Fruit fly (Drosophila melanogaster) whole organism, embryonic: Measurements from ENCODE around the gene CG18081.
A peak's percentile ranks its signal among the peaks of the same experiment; 100 is the strongest.

Experiments used
- BtbVII ChIP-seq: fragments of 200-800 bp; sonication (Bioruptor generic); optimal IDR thresholded peaks from 3 replicates; lab custom pipeline; 2017; ENCODE audit warnings: missing biosample characterization, mild to moderate bottlenecking, missing genetic modification characterization
- CG10147 ChIP-seq: fragments of 200-800 bp; sonication (Bioruptor generic); optimal IDR thresholded peaks from 2 replicates; lab custom pipeline; 2019; ENCODE audit warnings: missing biosample characterization, mild to moderate bottlenecking, missing genetic modification characterization, moderate library complexity
- CG10431 ChIP-seq: fragments of 200-800 bp; sonication (Bioruptor generic); optimal IDR thresholded peaks from 3 replicates; lab custom pipeline; 2018; ENCODE audit warnings: missing biosample characterization, mild to moderate bottlenecking, missing genetic modification characterization
- CG10543 ChIP-seq: fragments of 200-800 bp; sonication (Bioruptor generic); optimal IDR thresholded peaks from 3 replicates; lab custom pipeline; 2017; ENCODE audit warnings: missing biosample characterization, mild to moderate bottlenecking, missing genetic modification characterization, moderate library complexity
- CG11456 ChIP-seq: fragments of 200-800 bp; sonication (Bioruptor generic); IDR thresholded peaks from 3 replicates; pipeline ENCODE4 v1.3.6; 2022; ENCODE audit warnings: missing biosample characterization, missing genetic modification characterization
- CG11723 ChIP-seq: fragments of 200-800 bp; sonication (Bioruptor generic); optimal IDR thresholded peaks from 2 replicates; lab custom pipeline; 2017; ENCODE audit warnings: missing biosample characterization, mild to moderate bottlenecking, missing genetic modification characterization
- CG12071 ChIP-seq: fragments of 200-800 bp; sonication (Bioruptor generic); optimal IDR thresholded peaks from 3 replicates; lab custom pipeline; 2018; ENCODE audit warnings: missing biosample characterization, mild to moderate bottlenecking, missing genetic modification characterization
- CG12769 ChIP-seq: fragments of 200-800 bp; sonication (Bioruptor generic); optimal IDR thresholded peaks from 2 replicates; lab custom pipeline; 2019; ENCODE audit warnings: missing biosample characterization, mild to moderate bottlenecking, missing genetic modification characterization, moderate library complexity
- CG13424 ChIP-seq: fragments of 200-800 bp; sonication (Bioruptor generic); optimal IDR thresholded peaks from 2 replicates; lab custom pipeline; 2019; ENCODE audit warnings: missing biosample characterization, mild to moderate bottlenecking, missing genetic modification characterization, moderate library complexity
- CG13624 ChIP-seq: fragments of 200-800 bp; sonication (Bioruptor generic); optimal IDR thresholded peaks from 2 replicates; lab custom pipeline; 2016; ENCODE audit warnings: missing biosample characterization, missing genetic modification characterization
- CG17328 ChIP-seq: fragments of 200-800 bp; sonication (Bioruptor generic); IDR thresholded peaks from 2 replicates; pipeline ENCODE4 v1.3.6; 2022; ENCODE audit warnings: missing biosample characterization, missing genetic modification characterization
- CG17385 ChIP-seq: fragments of 200-800 bp; sonication (Bioruptor generic); optimal IDR thresholded peaks from 3 replicates; lab custom pipeline; 2018; ENCODE audit warnings: missing biosample characterization, mild to moderate bottlenecking, missing genetic modification characterization
- CG17912 ChIP-seq: fragments of 200-800 bp; sonication (Bioruptor generic); optimal IDR thresholded peaks from 2 replicates; lab custom pipeline; 2018; ENCODE audit warnings: missing biosample characterization, mild to moderate bottlenecking, missing genetic modification characterization
- CG1792 ChIP-seq: fragments of 200-800 bp; sonication (Bioruptor generic); optimal IDR thresholded peaks from 2 replicates; lab custom pipeline; 2016; ENCODE audit warnings: missing biosample characterization, missing genetic modification characterization
- CG30431 ChIP-seq: fragments of 200-800 bp; sonication (Bioruptor generic); optimal IDR thresholded peaks from 2 replicates; lab custom pipeline; 2017; ENCODE audit warnings: missing biosample characterization, missing genetic modification characterization
- CG33557 ChIP-seq: fragments of 200-800 bp; sonication (Bioruptor generic); optimal IDR thresholded peaks from 2 replicates; lab custom pipeline; 2019; ENCODE audit warnings: missing biosample characterization, mild to moderate bottlenecking, missing genetic modification characterization, moderate library complexity
- CG3407 ChIP-seq: fragments of 200-800 bp; sonication (Bioruptor generic); optimal IDR thresholded peaks from 2 replicates; lab custom pipeline; 2018; ENCODE audit warnings: missing biosample characterization, mild to moderate bottlenecking, missing genetic modification characterization
- CG42726 ChIP-seq: fragments of 200-800 bp; sonication (Bioruptor generic); IDR thresholded peaks from 2 replicates; pipeline ENCODE4 v1.3.6; 2022; ENCODE audit warnings: missing biosample characterization, missing genetic modification characterization; ENCODE audit not compliant: partially characterized antibody
- CG6272 ChIP-seq: fragments of 200-800 bp; sonication (Bioruptor generic); IDR thresholded peaks from 2 replicates; pipeline ENCODE4 v1.3.6; 2022; ENCODE audit warnings: missing biosample characterization, missing genetic modification characterization
- CG6765 ChIP-seq: fragments of 200-800 bp; sonication (Bioruptor generic); optimal IDR thresholded peaks from 3 replicates; lab custom pipeline; 2017; ENCODE audit warnings: missing biosample characterization, mild to moderate bottlenecking, missing genetic modification characterization
- CG6813 ChIP-seq: fragments of 200-800 bp; sonication (Bioruptor generic); optimal IDR thresholded peaks from 2 replicates; lab custom pipeline; 2017; ENCODE audit warnings: missing biosample characterization, missing genetic modification characterization, mild to moderate bottlenecking, moderate library complexity, missing genetic modification reagents
- CG7357 ChIP-seq: fragments of 200-800 bp; sonication (Bioruptor generic); IDR thresholded peaks from 3 replicates; pipeline ENCODE4 v1.3.6; 2022; ENCODE audit warnings: missing biosample characterization, missing genetic modification characterization
- CG7372 ChIP-seq: fragments of 200-800 bp; sonication (Bioruptor generic); IDR thresholded peaks from 2 replicates; pipeline ENCODE4 v1.3.6; 2022; ENCODE audit warnings: missing biosample characterization, missing genetic modification characterization
- CG7987 ChIP-seq: fragments of 200-800 bp; sonication (Bioruptor generic); optimal IDR thresholded peaks from 2 replicates; lab custom pipeline; 2018; ENCODE audit warnings: missing biosample characterization, mild to moderate bottlenecking, missing genetic modification characterization, moderate library complexity
- CG8290 ChIP-seq, 3 experiments: fragments of 200-800 bp; sonication (Bioruptor generic); optimal IDR thresholded peaks; 2 replicates each; lab custom pipeline; 2016 to 2019; ENCODE audit warnings: missing biosample characterization in 3 of 3, missing genetic modification characterization in 3 of 3, mild to moderate bottlenecking in 2 of 3, moderate library complexity in 1 of 3
- CG9437 ChIP-seq: fragments of 200-800 bp; sonication (Bioruptor generic); optimal IDR thresholded peaks from 2 replicates; lab custom pipeline; 2018; ENCODE audit warnings: missing biosample characterization, mild to moderate bottlenecking, missing genetic modification characterization
- CTCF ChIP-seq: fragments of 200-800 bp; sonication (Bioruptor generic); optimal IDR thresholded peaks from 2 replicates; lab custom pipeline; 2017; ENCODE audit warnings: missing biosample characterization, mild to moderate bottlenecking, missing genetic modification characterization, moderate library complexity
- E2f2 ChIP-seq: fragments of 200-800 bp; sonication (Bioruptor generic); IDR thresholded peaks from 2 replicates; pipeline ENCODE4 v1.3.6; 2022; ENCODE audit warnings: missing biosample characterization, missing genetic modification characterization
- Elba2 ChIP-seq: fragments of 200-800 bp; sonication (Bioruptor generic); optimal IDR thresholded peaks from 3 replicates; lab custom pipeline; 2016; ENCODE audit warnings: missing biosample characterization, missing genetic modification characterization
- HHEX ChIP-seq: fragments of 200-800 bp; sonication (Bioruptor generic); optimal IDR thresholded peaks from 3 replicates; lab custom pipeline; 2017; ENCODE audit warnings: missing biosample characterization, mild to moderate bottlenecking, missing genetic modification characterization, missing genetic modification reagents
- Hsf ChIP-seq: fragments of 200-800 bp; sonication (Bioruptor generic); optimal IDR thresholded peaks from 3 replicates; lab custom pipeline; 2016; ENCODE audit warnings: missing biosample characterization, missing genetic modification characterization
- Lim3 ChIP-seq: fragments of 200-800 bp; sonication (Bioruptor generic); IDR thresholded peaks from 2 replicates; pipeline ENCODE4 v1.3.6; 2022; ENCODE audit warnings: missing biosample characterization, missing genetic modification characterization
- Meics ChIP-seq: fragments of 200-800 bp; sonication (Bioruptor generic); optimal IDR thresholded peaks from 2 replicates; lab custom pipeline; 2017; ENCODE audit warnings: missing biosample characterization, mild to moderate bottlenecking, missing genetic modification characterization
- Myb ChIP-seq: fragments of 200-800 bp; sonication (Bioruptor generic); optimal IDR thresholded peaks from 2 replicates; lab custom pipeline; 2016; ENCODE audit warnings: missing biosample characterization, missing genetic modification characterization
- Sox100B ChIP-seq: fragments of 200-800 bp; sonication (Bioruptor generic); optimal IDR thresholded peaks from 3 replicates; lab custom pipeline; 2018; ENCODE audit warnings: missing biosample characterization, mild to moderate bottlenecking, missing genetic modification characterization
- ase ChIP-seq: fragments of 200-800 bp; sonication (Bioruptor generic); IDR thresholded peaks from 3 replicates; pipeline ENCODE4 v1.3.6; 2022; ENCODE audit warnings: missing biosample characterization, missing genetic modification characterization
- bbx ChIP-seq: fragments of 200-800 bp; sonication (Bioruptor generic); IDR thresholded peaks from 2 replicates; pipeline ENCODE4 v1.3.6; 2022; ENCODE audit warnings: missing biosample characterization, missing genetic modification characterization; ENCODE audit not compliant: partially characterized antibody
- bigmax ChIP-seq: fragments of 200-800 bp; sonication (Bioruptor generic); optimal IDR thresholded peaks from 2 replicates; lab custom pipeline; 2018; ENCODE audit warnings: missing biosample characterization, mild to moderate bottlenecking, missing genetic modification characterization
- br ChIP-seq: fragments of >200 bp; optimal IDR thresholded peaks from 2 replicates; lab custom pipeline; 2017
- chif ChIP-seq, 2 experiments: fragments of 200-800 bp; sonication (Bioruptor generic); optimal IDR thresholded peaks; 3 replicates each; lab custom pipeline; 2016; ENCODE audit warnings: missing biosample characterization in 2 of 2, missing genetic modification characterization in 2 of 2
- ci ChIP-seq: fragments of 200-800 bp; sonication (Bioruptor generic); IDR thresholded peaks from 3 replicates; pipeline ENCODE4 v1.3.6; 2022; ENCODE audit warnings: missing biosample characterization, missing genetic modification characterization
- eyg ChIP-seq: fragments of 200-800 bp; sonication (Bioruptor generic); optimal IDR thresholded peaks from 3 replicates; lab custom pipeline; 2016; ENCODE audit warnings: missing biosample characterization, missing genetic modification characterization
- fd3F ChIP-seq: fragments of 200-800 bp; sonication (Bioruptor generic); optimal IDR thresholded peaks from 2 replicates; lab custom pipeline; 2018; ENCODE audit warnings: missing biosample characterization, mild to moderate bottlenecking, missing genetic modification characterization, moderate library complexity
- fru ChIP-seq: fragments of >200 bp; optimal IDR thresholded peaks from 2 replicates; lab custom pipeline; 2017
- gt ChIP-seq: fragments of 200-800 bp; sonication (Bioruptor generic); IDR thresholded peaks from 2 replicates; pipeline ENCODE4 v1.3.6; 2022; ENCODE audit warnings: missing biosample characterization, missing genetic modification characterization
- mirr ChIP-seq: fragments of 200-800 bp; sonication (Bioruptor generic); optimal IDR thresholded peaks from 3 replicates; lab custom pipeline; 2018; ENCODE audit warnings: missing biosample characterization, mild to moderate bottlenecking, missing genetic modification characterization
- odd ChIP-seq: fragments of 200-800 bp; sonication (Bioruptor generic); optimal IDR thresholded peaks from 2 replicates; lab custom pipeline; 2017; ENCODE audit warnings: missing biosample characterization, mild to moderate bottlenecking, missing genetic modification characterization
- pho ChIP-seq: fragments of 200-800 bp; sonication (Bioruptor generic); optimal IDR thresholded peaks from 2 replicates; lab custom pipeline; 2016; ENCODE audit warnings: missing biosample characterization, missing genetic modification characterization
- ranshi ChIP-seq: fragments of 200-800 bp; sonication (Bioruptor generic); IDR thresholded peaks from 2 replicates; pipeline ENCODE4 v1.3.6; 2022; ENCODE audit warnings: missing biosample characterization, missing genetic modification characterization
- schlank ChIP-seq: fragments of 200-800 bp; sonication (Bioruptor generic); optimal IDR thresholded peaks from 2 replicates; lab custom pipeline; 2018; ENCODE audit warnings: missing biosample characterization, mild to moderate bottlenecking, missing genetic modification characterization
- twi ChIP-seq: fragments of 200-800 bp; optimal IDR thresholded peaks from 2 replicates; lab custom pipeline; 2019; ENCODE audit warnings: missing biosample characterization, mild to moderate bottlenecking, missing genetic modification characterization, moderate library complexity
- zen2 ChIP-seq: fragments of 200-800 bp; sonication (Bioruptor generic); IDR thresholded peaks from 3 replicates; pipeline ENCODE4 v1.3.6; 2022; ENCODE audit warnings: missing biosample characterization, missing genetic modification characterization; ENCODE audit not compliant: partially characterized antibody

The CG18081 gene

dm6 chr3L:15813988-15814387, 21.2 kb downstream of the CG18081 start (continued):
- TF ChIP-seq CG9437 (no peak), chif (GFP tag; optimal IDR thresholded peaks at IDR 0.05; lab: Kevin White, UChicago) (no peak), CG42726 (GFP tag; lab: Robert Waterston, UW) (no peak), Myb (no peak), CG7372 (GFP tag; lab: Robert Waterston, UW) (no peak), HHEX (GFP tag; lab: Kevin White, UChicago) (peak; percentile 42), CG8290 (GFP tag; optimal IDR thresholded peaks at IDR 0.05; lab: Kevin White, UChicago) (no peak), CG8290 (tag; optimal IDR thresholded peaks at IDR 0.05; lab: Kevin White, UChicago) (peak in 1 of 2 experiments; percentile 52), E2f2 (no peak), Meics (GFP tag; lab: Kevin White, UChicago) (peak; percentile 57), CG3407 (GFP tag; lab: Kevin White, UChicago) (no peak), CG10431 (no peak), CG17385 (GFP tag; lab: Kevin White, UChicago) (peak; percentile 38), br (lab: Kevin White, UChicago) (no peak), eyg (GFP tag; lab: Kevin White, UChicago) (no peak), bbx (GFP tag; lab: Robert Waterston, UW) (no peak), ranshi (GFP tag; lab: Robert Waterston, UW) (no peak), CG12769 (tag; lab: Kevin White, UChicago) (peak; percentile 32), fd3F (GFP tag; lab: Kevin White, UChicago) (peak; percentile 21), CTCF (GFP tag; lab: Kevin White, UChicago) (peak; percentile 16), CG10543 (GFP tag; lab: Kevin White, UChicago) (peak; percentile 73), bigmax (no peak), schlank (peak; percentile 12), Hsf (GFP tag; lab: Kevin White, UChicago) (no peak), CG13624 (GFP tag; lab: Kevin White, UChicago) (peak; percentile 13), twi (tag; lab: Kevin White, UChicago) (no peak), CG11456 (GFP tag; lab: Robert Waterston, UW) (no peak), fru (lab: Kevin White, UChicago) (no peak), CG7357 (GFP tag; lab: Robert Waterston, UW) (no peak), CG11723 (GFP tag; lab: Kevin White, UChicago) (no peak), CG30431 (GFP tag; lab: Kevin White, UChicago) (no peak), CG10147 (GFP tag; lab: Kevin White, UChicago) (no peak), CG33557 (no peak), ci (GFP tag; lab: Robert Waterston, UW) (no peak), Elba2 (GFP tag; lab: Kevin White, UChicago) (no peak), CG17328 (no peak), mirr (GFP tag; lab: Kevin White, UChicago) (peak; percentile 86), ase (no peak), CG6272 (GFP tag; lab: Robert Waterston, UW) (no peak), zen2 (GFP tag; lab: Robert Waterston, UW) (no peak), CG6813 (GFP tag; lab: Kevin White, UChicago) (peak; percentile 75), CG12071 (GFP tag; lab: Kevin White, UChicago) (peak; percentile 59), Sox100B (GFP tag; lab: Kevin White, UChicago) (peak; percentile 32), gt (no peak), CG1792 (GFP tag; lab: Kevin White, UChicago) (no peak), Lim3 (GFP tag; lab: Robert Waterston, UW) (no peak), CG13424 (no peak), BtbVII (GFP tag; lab: Kevin White, UChicago) (peak; percentile 54), CG7987 (GFP tag; lab: Kevin White, UChicago) (peak; percentile 37), CG6765 (peak; percentile 76), CG17912 (GFP tag; lab: Kevin White, UChicago) (no peak), odd (GFP tag; lab: Kevin White, UChicago) (peak; percentile 36), pho (GFP tag; lab: Kevin White, UChicago) (no peak)
